Worm (Caenorhabditis elegans) whole organism, L4 larva: ENCODE data around the gene C50H11.13.

ENCODE experiments used
- R02D3.7 ChIP-seq: fragments of 150-350 bp; sonication (generic microtip); optimal IDR thresholded peaks from 3 replicates; lab custom pipeline; 2014; ENCODE audit warnings: missing biosample characterization, missing genetic modification characterization
- ztf-11 ChIP-seq: fragments of 150-350 bp; optimal IDR thresholded peaks from 2 replicates; lab custom pipeline; 2014; ENCODE audit warnings: missing biosample characterization, missing genetic modification characterization

DNA sequence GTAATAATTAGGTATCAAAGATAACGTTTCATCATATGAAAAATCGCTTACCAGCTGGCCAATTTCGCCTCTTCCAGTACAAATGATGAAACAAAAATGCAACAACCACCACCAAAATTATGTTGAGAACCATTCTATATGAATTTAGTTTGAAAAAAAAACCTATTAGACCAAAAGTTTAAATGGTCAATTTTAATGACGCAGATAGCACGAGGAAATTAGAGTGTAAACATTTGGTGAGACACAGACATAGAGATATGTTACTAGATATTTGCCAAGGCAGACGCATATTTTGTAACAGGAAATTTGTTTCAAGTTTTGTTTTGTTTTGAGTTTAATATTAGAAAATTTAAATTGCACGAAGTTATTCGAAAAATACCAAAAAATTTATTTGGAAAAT, 22.9 kb upstream of the C50H11.13 start, which contains the start of gene cyp-33C9:
- no peak for TF ChIP-seq ztf-11 (tag; lab: Kevin White, UChicago)
- TF ChIP-seq R02D3.7 (tag; lab: Kevin White, UChicago), result no peak
